Worm (Caenorhabditis elegans) whole organism, L4/young adult: ENCODE results near the gene srb-11.

Experiments used
- W03F9.2 ChIP-seq: fragments of 150-350 bp; optimal IDR thresholded peaks from 2 replicates; lab custom pipeline; 2014; ENCODE audit warnings: missing biosample characterization, missing genetic modification characterization
- dao-5 ChIP-seq: sonication (generic microtip); optimal IDR thresholded peaks from 2 replicates; lab custom pipeline; 2016; ENCODE audit warnings: missing genotype, missing genetic modification characterization, moderate library complexity, missing compliant biosample characterization
- him-1 ChIP-seq: sonication (generic microtip); optimal IDR thresholded peaks from 2 replicates; lab custom pipeline; 2016; ENCODE audit warnings: missing genotype, missing genetic modification reagents, missing genetic modification characterization, missing compliant biosample characterization

ce11 chrIII:6453665-6454064, 39.0 kb downstream of the srb-11 start:
- TF ChIP-seq him-1 = no peak
- TF ChIP-seq dao-5 (tag; lab: Kevin White, UChicago) = no peak
- TF ChIP-seq W03F9.2 (tag; lab: Kevin White, UChicago) = peak; percentile 81
